Worm (Caenorhabditis elegans) whole organism, L1 larva: ENCODE measurements around the gene irld-47.

Experiments
- C04F5.9 ChIP-seq: sonication (generic microtip); optimal IDR thresholded peaks from 2 replicates; lab custom pipeline; 2016; ENCODE audit warnings: missing genetic modification characterization, missing compliant biosample characterization
- C16A3.4 ChIP-seq: fragments of 150-350 bp; optimal IDR thresholded peaks from 2 replicates; lab custom pipeline; 2014; ENCODE audit warnings: missing biosample characterization, missing genetic modification characterization
- F16B12.6 ChIP-seq: fragments of 150-350 bp; optimal IDR thresholded peaks from 2 replicates; lab custom pipeline; 2014; ENCODE audit warnings: missing biosample characterization, missing genetic modification characterization
- Y116A8C.19 ChIP-seq: sonication (generic microtip); optimal IDR thresholded peaks from 2 replicates; lab custom pipeline; 2016; ENCODE audit warnings: missing compliant biosample characterization, missing genetic modification characterization, borderline replicate concordance
- aha-1 ChIP-seq: fragments of 150-350 bp; optimal IDR thresholded peaks from 2 replicates; lab custom pipeline; 2014; ENCODE audit warnings: missing biosample characterization, missing genetic modification characterization
- alr-1 ChIP-seq: fragments of 200-800 bp; sonication (Bioruptor generic); optimal IDR thresholded peaks from 2 replicates; lab custom pipeline; 2018; ENCODE audit warnings: borderline replicate concordance, mild to moderate bottlenecking, missing genetic modification characterization, missing compliant biosample characterization
- ama-1 ChIP-seq: fragments of 150-350 bp; optimal IDR thresholded peaks from 2 replicates; lab custom pipeline; 2014
- blmp-1 ChIP-seq: fragments of 150-350 bp; optimal IDR thresholded peaks from 2 replicates; lab custom pipeline; 2014; ENCODE audit warnings: missing biosample characterization, missing genetic modification characterization
- ceh-63 ChIP-seq: fragments of 200-800 bp; sonication (Bioruptor generic); optimal IDR thresholded peaks from 2 replicates; lab custom pipeline; 2018; ENCODE audit warnings: mild to moderate bottlenecking, missing genetic modification characterization, missing compliant biosample characterization
- ceh-90 ChIP-seq: sonication (generic microtip); optimal IDR thresholded peaks from 2 replicates; lab custom pipeline; 2016; ENCODE audit warnings: missing genetic modification characterization, missing compliant biosample characterization
- dpl-1 ChIP-seq, 3 experiments: fragments of 150-350 bp in 2 of 3; sonication (generic microtip) in 1 of 3; optimal IDR thresholded peaks; 2 replicates each; lab custom pipeline; 2014 to 2017; ENCODE audit warnings: missing biosample characterization in 3 of 3, missing genetic modification characterization in 3 of 3, missing genetic modification reagents in 3 of 3
- efl-1 ChIP-seq, 4 experiments: fragments of 150-350 bp; optimal IDR thresholded peaks in 3 of 4; peaks in 1 of 4; 1 replicate in 1 of 4; 2 replicates in 3 of 4; lab custom pipeline; 2014; ENCODE audit warnings: missing biosample characterization in 2 of 4, missing genetic modification characterization in 2 of 4, missing genetic modification reagents in 2 of 4
- elt-2 ChIP-seq: sonication (generic microtip); optimal IDR thresholded peaks from 2 replicates; lab custom pipeline; 2016; ENCODE audit warnings: missing genetic modification characterization, mild to moderate bottlenecking, inconsistent platforms, missing compliant biosample characterization, missing genetic modification reagents
- elt-3 ChIP-seq, 6 experiments: fragments of 150-350 bp in 1 of 6; sonication (generic microtip); optimal IDR thresholded peaks; 2 replicates each; lab custom pipeline; 2017 to 2018; ENCODE audit warnings: missing biosample characterization in 6 of 6, missing genetic modification characterization in 6 of 6, inconsistent platforms in 1 of 6
- ets-5 ChIP-seq: fragments of 200-800 bp; sonication (Bioruptor generic); IDR thresholded peaks from 2 replicates; pipeline ENCODE4 v1.3.6; 2022; ENCODE audit warnings: missing genetic modification characterization, missing compliant biosample characterization
- fkh-4 ChIP-seq: sonication (generic microtip); optimal IDR thresholded peaks from 2 replicates; lab custom pipeline; 2016; ENCODE audit warnings: missing compliant biosample characterization, missing genetic modification characterization, borderline replicate concordance
- fos-1 ChIP-seq: fragments of 150-350 bp; optimal IDR thresholded peaks from 2 replicates; lab custom pipeline; 2014; ENCODE audit warnings: missing biosample characterization, missing genetic modification characterization
- grh-1 ChIP-seq: fragments of 200-800 bp; sonication (Bioruptor generic); IDR thresholded peaks from 2 replicates; pipeline ENCODE4 v1.3.6; 2022; ENCODE audit warnings: missing genetic modification reagents, missing genetic modification characterization, missing compliant biosample characterization
- hlh-17 ChIP-seq: fragments of 200-800 bp; sonication (Bioruptor generic); optimal IDR thresholded peaks from 2 replicates; lab custom pipeline; 2018; ENCODE audit warnings: missing genetic modification characterization, mild to moderate bottlenecking, missing compliant biosample characterization, moderate library complexity, borderline replicate concordance
- hpl-2 ChIP-seq: fragments of 150-350 bp; optimal IDR thresholded peaks from 2 replicates; lab custom pipeline; 2014; ENCODE audit warnings: missing biosample characterization, missing genetic modification reagents, missing genetic modification characterization
- lin-14 ChIP-seq: fragments of 200-800 bp; sonication (Bioruptor generic); optimal IDR thresholded peaks from 2 replicates; lab custom pipeline; 2018; ENCODE audit warnings: mild to moderate bottlenecking, missing genetic modification characterization, moderate library complexity, missing compliant biosample characterization
- lin-35 ChIP-seq, 2 experiments: fragments of 150-350 bp; optimal IDR thresholded peaks; 2 replicates each; lab custom pipeline; 2014; ENCODE audit warnings: missing biosample characterization in 2 of 2, missing genetic modification characterization in 2 of 2, missing genetic modification reagents in 2 of 2
- lsy-2 ChIP-seq, 2 experiments: fragments of 150-350 bp; optimal IDR thresholded peaks; 2 replicates each; lab custom pipeline; 2014; ENCODE audit warnings: missing biosample characterization in 2 of 2, missing genetic modification characterization in 2 of 2
- mef-2 ChIP-seq: fragments of 150-350 bp; optimal IDR thresholded peaks from 2 replicates; lab custom pipeline; 2014; ENCODE audit warnings: missing biosample characterization, missing genetic modification characterization
- mep-1 ChIP-seq: fragments of 150-350 bp; optimal IDR thresholded peaks from 2 replicates; lab custom pipeline; 2014; ENCODE audit warnings: missing biosample characterization, missing genetic modification characterization
- nhr-11 ChIP-seq: fragments of 150-350 bp; optimal IDR thresholded peaks from 2 replicates; lab custom pipeline; 2014; ENCODE audit warnings: missing biosample characterization, missing genetic modification characterization
- nhr-19 ChIP-seq: fragments of 200-800 bp; sonication (Bioruptor generic); conservative IDR thresholded peaks from 2 replicates; pipeline ENCODE4 v1.3.6; 2022; ENCODE audit warnings: missing genetic modification characterization, missing compliant biosample characterization
- nhr-237 ChIP-seq: fragments of 150-350 bp; optimal IDR thresholded peaks from 2 replicates; lab custom pipeline; 2014; ENCODE audit warnings: missing biosample characterization, missing genetic modification characterization
- nhr-28 ChIP-seq: fragments of 150-350 bp; optimal IDR thresholded peaks from 2 replicates; lab custom pipeline; 2014; ENCODE audit warnings: missing biosample characterization, missing genetic modification characterization
- nhr-84 ChIP-seq: sonication (generic microtip); optimal IDR thresholded peaks from 2 replicates; lab custom pipeline; 2017; ENCODE audit warnings: missing biosample characterization, missing genetic modification characterization
- nhr-85 ChIP-seq: sonication (generic microtip); peaks from one replicate; lab custom pipeline; 2016; ENCODE audit warnings: missing genetic modification characterization, inconsistent platforms, missing compliant biosample characterization
- nhr-90 ChIP-seq: sonication (generic microtip); optimal IDR thresholded peaks from 2 replicates; lab custom pipeline; 2016; ENCODE audit warnings: mild to moderate bottlenecking, missing genetic modification characterization, missing compliant biosample characterization; ENCODE audit not compliant: poor library complexity
- pax-3 ChIP-seq: fragments of 200-800 bp; sonication (Bioruptor generic); optimal IDR thresholded peaks from 2 replicates; lab custom pipeline; 2018; ENCODE audit warnings: mild to moderate bottlenecking, missing genetic modification characterization, moderate library complexity, missing compliant biosample characterization
- skn-1 ChIP-seq: fragments of 150-350 bp; optimal IDR thresholded peaks from 2 replicates; lab custom pipeline; 2014; ENCODE audit warnings: missing biosample characterization, missing genetic modification characterization
- snpc-4 ChIP-seq: fragments of 150-350 bp; optimal IDR thresholded peaks from 2 replicates; lab custom pipeline; 2014; ENCODE audit warnings: missing biosample characterization, missing genetic modification characterization
- sox-4 ChIP-seq: sonication (generic microtip); optimal IDR thresholded peaks from 2 replicates; lab custom pipeline; 2016; ENCODE audit warnings: missing genetic modification characterization, missing compliant biosample characterization
- sptf-1 ChIP-seq: fragments of 150-350 bp; optimal IDR thresholded peaks from 2 replicates; lab custom pipeline; 2014; ENCODE audit warnings: missing biosample characterization, missing genetic modification characterization
- sup-37 ChIP-seq: fragments of 200-800 bp; sonication (Bioruptor generic); optimal IDR thresholded peaks from 2 replicates; lab custom pipeline; 2018; ENCODE audit warnings: mild to moderate bottlenecking, missing genetic modification characterization, missing compliant biosample characterization
- tlp-1 ChIP-seq: fragments of 150-350 bp; optimal IDR thresholded peaks from 2 replicates; lab custom pipeline; 2014; ENCODE audit warnings: missing biosample characterization, missing genetic modification characterization
- unc-30 ChIP-seq: sonication (generic microtip); optimal IDR thresholded peaks from 2 replicates; lab custom pipeline; 2017; ENCODE audit warnings: missing biosample characterization, missing genetic modification characterization
- xbp-1 ChIP-seq: sonication (generic microtip); optimal IDR thresholded peaks from 2 replicates; lab custom pipeline; 2016; ENCODE audit warnings: missing genetic modification characterization, missing compliant biosample characterization
- zag-1 ChIP-seq: fragments of 150-350 bp; optimal IDR thresholded peaks from 2 replicates; lab custom pipeline; 2014; ENCODE audit warnings: missing biosample characterization, missing genetic modification characterization
- ztf-4 ChIP-seq: fragments of 150-350 bp; optimal IDR thresholded peaks from 2 replicates; lab custom pipeline; 2014; ENCODE audit warnings: missing biosample characterization, missing genetic modification characterization

Gene irld-47

DNA sequence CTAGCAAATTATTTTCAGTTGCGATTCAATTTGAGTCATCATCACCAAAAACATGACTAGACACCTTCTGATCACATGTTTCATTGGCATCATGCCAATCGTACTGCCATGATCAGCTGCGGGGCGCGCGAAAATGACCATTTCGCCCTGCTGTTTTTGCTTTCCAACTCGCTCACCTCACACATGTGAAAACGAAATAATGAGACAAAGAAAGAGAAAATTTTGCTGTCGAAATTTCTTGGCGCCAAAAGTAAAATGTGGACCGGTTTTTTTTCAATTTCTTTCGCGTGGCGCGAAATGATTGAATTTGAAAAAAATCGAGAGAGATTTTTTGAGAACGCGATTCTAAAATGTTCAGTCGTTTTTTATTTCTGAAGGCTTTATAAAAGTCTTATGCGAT, 15.5 kb downstream of the irld-47 start (continued):
- TF ChIP-seq skn-1 (tag; lab: Kevin White, UChicago) (no peak), nhr-28 (tag; lab: Kevin White, UChicago) (no peak), F16B12.6 (tag; lab: Kevin White, UChicago) (no peak), ceh-63 (no peak), C16A3.4 (no peak), ets-5 (GFP tag; lab: Robert Waterston, UW) (no peak), xbp-1 (tag; lab: Kevin White, UChicago) (no peak), nhr-237 (tag; lab: Kevin White, UChicago) (no peak), elt-2 (tag; lab: Kevin White, UChicago) (no peak), hpl-2 (GFP tag; lab: Kevin White, UChicago) (no peak), sup-37 (GFP tag; lab: Kevin White, UChicago) (no peak), ztf-4 (tag; lab: Kevin White, UChicago) (no peak), aha-1 (no peak), unc-30 (no peak), grh-1 (GFP tag; lab: Robert Waterston, UW) (peak; percentile 90), sox-4 (tag; lab: Kevin White, UChicago) (no peak), ama-1 (lab: Kevin White, UChicago) (no peak), alr-1 (tag; lab: Kevin White, UChicago) (no peak), efl-1 (optimal IDR thresholded peaks at IDR 0.05; lab: Kevin White, UChicago) (peak; percentile 57 to 65), efl-1 (GFP tag; optimal IDR thresholded peaks at IDR 0.05 in 1 of 2; lab: Kevin White, UChicago) (peak; percentile 75 to 97), blmp-1 (tag; lab: Kevin White, UChicago) (peak; percentile 96), tlp-1 (tag; lab: Kevin White, UChicago) (no peak), mef-2 (tag; lab: Kevin White, UChicago) (no peak), Y116A8C.19 (tag; lab: Kevin White, UChicago) (no peak), nhr-11 (tag; lab: Kevin White, UChicago) (no peak), hlh-17 (GFP tag; lab: Kevin White, UChicago) (no peak), nhr-85 (peak; percentile 98), C04F5.9 (tag; lab: Kevin White, UChicago) (no peak), nhr-19 (GFP tag; lab: Robert Waterston, UW) (peak; percentile 31), nhr-90 (peak; percentile 19), fos-1 (tag; lab: Kevin White, UChicago) (no peak), lsy-2 (tag; optimal IDR thresholded peaks at IDR 0.05; lab: Kevin White, UChicago) (peak in 1 of 2 experiments; percentile 16), sptf-1 (tag; lab: Kevin White, UChicago) (no peak), ceh-90 (tag; lab: Kevin White, UChicago) (no peak), nhr-84 (no peak), fkh-4 (no peak), zag-1 (no peak), snpc-4 (tag; lab: Kevin White, UChicago) (no peak), mep-1 (peak; percentile 21)

DNA sequence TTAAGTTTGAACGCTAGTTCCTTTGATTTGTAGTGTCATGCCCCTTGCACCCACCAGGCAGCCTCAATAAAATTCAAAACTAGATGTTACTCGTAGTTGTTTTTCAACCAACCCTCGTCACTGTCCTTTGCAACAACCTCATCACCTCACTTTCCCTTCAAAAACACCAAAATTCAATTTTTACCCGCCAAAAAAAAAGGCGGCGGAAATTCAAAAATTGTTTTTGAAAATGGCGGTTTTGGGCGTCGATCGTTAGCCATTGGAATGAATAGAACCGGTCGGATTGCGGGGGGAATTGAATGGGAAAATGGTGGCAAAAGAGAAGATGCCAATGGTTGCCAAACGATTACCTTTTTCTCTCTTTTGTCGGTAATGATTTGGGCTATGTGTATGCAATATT, 16.3 kb downstream of the irld-47 start:
- peak; percentile 18 for TF ChIP-seq nhr-85
- no peak for TF ChIP-seq pax-3 (tag; lab: Kevin White, UChicago)
- peak; percentile 17 to 50 (median 40) for TF ChIP-seq dpl-1 (GFP tag; optimal IDR thresholded peaks at IDR 0.05; lab: Kevin White, UChicago)
- TF ChIP-seq Y116A8C.19 (tag; lab: Kevin White, UChicago), result no peak
- no peak for TF ChIP-seq elt-3 (tag; optimal IDR thresholded peaks at IDR 0.05; lab: Kevin White, UChicago)
- TF ChIP-seq sox-4 (tag; lab: Kevin White, UChicago), result no peak
- no peak for TF ChIP-seq ztf-4 (tag; lab: Kevin White, UChicago)
- TF ChIP-seq nhr-11 (tag; lab: Kevin White, UChicago), result no peak
- TF ChIP-seq lin-35 (GFP tag; optimal IDR thresholded peaks at IDR 0.05; lab: Kevin White, UChicago), result peak in 1 of 2 experiments; percentile 63
- TF ChIP-seq blmp-1 (tag; lab: Kevin White, UChicago), result peak; percentile 53
- TF ChIP-seq lin-14 (GFP tag; lab: Kevin White, UChicago), result peak; percentile 17
- no peak for TF ChIP-seq grh-1 (GFP tag; lab: Robert Waterston, UW)
- peak in 1 of 2 experiments; percentile 11 for TF ChIP-seq efl-1 (optimal IDR thresholded peaks at IDR 0.05; lab: Kevin White, UChicago)
- TF ChIP-seq efl-1 (GFP tag; optimal IDR thresholded peaks at IDR 0.05 in 1 of 2; lab: Kevin White, UChicago), result peak; percentile 46 to 94
